Fruit fly (Drosophila melanogaster) whole organism, adult: ENCODE measurements around the gene CG14852.
A peak's percentile ranks its signal among the peaks of the same experiment; 100 is the strongest.

Experiments used
- CG1620 ChIP-seq: fragments of 200-800 bp; sonication (Bioruptor generic); optimal IDR thresholded peaks from 2 replicates; lab custom pipeline; 2016; ENCODE audit warnings: missing biosample characterization, missing genetic modification characterization
- CG7101 ChIP-seq: fragments of 200-800 bp; sonication (Bioruptor generic); optimal IDR thresholded peaks from 2 replicates; lab custom pipeline; 2018; ENCODE audit warnings: missing biosample characterization, mild to moderate bottlenecking, missing genetic modification characterization, moderate library complexity
- Crg-1 ChIP-seq: fragments of 200-800 bp; sonication (Bioruptor generic); optimal IDR thresholded peaks from 2 replicates; lab custom pipeline; 2016; ENCODE audit warnings: missing biosample characterization, missing genetic modification characterization
- Hr96 ChIP-seq: fragments of 200-800 bp; sonication (Bioruptor generic); optimal IDR thresholded peaks from 2 replicates; lab custom pipeline; 2016; ENCODE audit warnings: missing biosample characterization, missing genetic modification characterization
- bab1 ChIP-seq: fragments of 200-800 bp; sonication (Bioruptor generic); optimal IDR thresholded peaks from 3 replicates; lab custom pipeline; 2019; ENCODE audit warnings: missing biosample characterization, mild to moderate bottlenecking, missing genetic modification characterization, moderate library complexity
- cic ChIP-seq: fragments of 200-800 bp; sonication (Bioruptor generic); optimal IDR thresholded peaks from 2 replicates; lab custom pipeline; 2017; ENCODE audit warnings: missing biosample characterization, mild to moderate bottlenecking, missing genetic modification characterization, moderate library complexity
- kay ChIP-seq: fragments of 200-800 bp; sonication (Bioruptor generic); peaks from one replicate; lab custom pipeline; 2016; ENCODE audit warnings: missing biosample characterization, missing genetic modification characterization, borderline replicate concordance

DNA sequence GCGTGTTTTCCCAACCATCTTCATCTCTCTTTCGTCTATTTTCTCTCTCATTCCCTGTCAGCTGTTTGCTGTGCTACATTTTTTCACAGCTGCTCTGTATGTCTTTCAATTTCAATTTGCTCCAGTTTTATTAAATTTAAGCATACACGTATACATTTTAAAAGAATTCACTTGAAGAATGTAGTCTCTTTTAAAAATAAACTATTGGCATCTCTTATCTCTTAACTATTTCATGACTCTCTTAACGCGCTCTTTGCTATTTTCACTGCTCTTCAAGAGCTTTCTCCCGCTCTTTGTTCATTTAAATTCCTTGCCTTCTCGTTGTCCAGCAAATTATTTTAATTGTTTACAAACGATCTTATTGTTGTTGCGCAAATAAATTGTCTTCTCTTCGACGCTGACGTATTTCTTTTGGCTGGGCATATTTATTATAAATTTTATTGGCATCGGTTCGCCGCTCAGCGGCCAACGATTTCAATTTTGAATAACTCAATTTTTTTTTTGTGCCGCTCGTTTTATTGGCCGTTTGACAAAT lies 14.4 kb downstream of the CG14852 start:
- TF ChIP-seq CG1620 (GFP tag; lab: Kevin White, UChicago) = no peak
- TF ChIP-seq bab1 (GFP tag; lab: Kevin White, UChicago) = no peak
- no peak for TF ChIP-seq cic
- TF ChIP-seq kay = peak; percentile 61
- no peak for TF ChIP-seq CG7101
- no peak for TF ChIP-seq Hr96 (GFP tag; lab: Kevin White, UChicago)
- no peak for TF ChIP-seq Crg-1 (GFP tag; lab: Kevin White, UChicago)
